Worm (Caenorhabditis elegans): ENCODE measurements around the gene T21C9.9.

ce11 chrV:10571523-10571922, 20.9 kb downstream of the T21C9.9 start:
- TF ChIP-seq klf-2 (GFP tag; conservative IDR thresholded peaks at IDR 0.05) (no peak), cog-1 (tag; optimal IDR thresholded peaks at IDR 0.05) (no peak), ztf-23 (GFP tag; IDR thresholded peaks at IDR 0.05) (no peak), ztf-29 (GFP tag; IDR thresholded peaks at IDR 0.05) (no peak), tab-1 (GFP tag; IDR thresholded peaks at IDR 0.05) (no peak), med-1 (GFP tag; optimal IDR thresholded peaks at IDR 0.05; ENCODE audit: insufficient read depth) (no peak), T22C8.4 (GFP tag; IDR thresholded peaks at IDR 0.05) (no peak)

Measured in whole organism, midembryonic.